Worm (Caenorhabditis elegans): Measurements from ENCODE around the gene CD4.1.

The CD4.1 gene

DNA sequence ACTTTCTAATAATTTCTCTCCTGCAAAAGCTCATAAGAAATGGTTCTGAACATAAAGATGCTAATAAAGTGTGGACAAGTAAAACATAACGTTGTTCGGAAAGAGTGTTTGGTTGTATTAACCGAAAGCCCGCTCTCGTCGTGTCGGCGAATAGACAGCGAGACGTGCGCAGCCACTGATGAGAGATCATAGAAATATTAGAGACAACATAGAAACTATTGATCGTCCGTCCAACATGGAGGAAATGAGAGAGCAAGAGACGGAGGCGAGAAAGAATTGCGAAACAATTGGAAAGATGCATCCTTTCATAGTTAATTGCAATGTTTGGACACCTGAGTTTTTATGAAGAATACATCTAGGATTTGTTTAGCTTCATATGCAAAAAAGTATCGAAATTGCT is 25.8 kb upstream of the CD4.1 start:
- TF ChIP-seq ZK546.5 (tag; optimal IDR thresholded peaks at IDR 0.05), result no peak
- peak; percentile 57 for TF ChIP-seq F13H6.1 (tag; optimal IDR thresholded peaks at IDR 0.05)
- no peak for TF ChIP-seq sma-3 (GFP tag; optimal IDR thresholded peaks at IDR 0.05)
- no peak for TF ChIP-seq nhr-6 (tag; optimal IDR thresholded peaks at IDR 0.05)
- peak; percentile 80 for TF ChIP-seq unc-55 (GFP tag; optimal IDR thresholded peaks at IDR 0.05)
- peak; percentile 87 for TF ChIP-seq C34F6.9 (tag; optimal IDR thresholded peaks at IDR 0.05)
- no peak for TF ChIP-seq lin-39 (tag; optimal IDR thresholded peaks at IDR 0.05)
- TF ChIP-seq ama-1 (optimal IDR thresholded peaks at IDR 0.05), result peak; percentile 34
- TF ChIP-seq nhr-129 (tag; optimal IDR thresholded peaks at IDR 0.05), result peak; percentile 86
- TF ChIP-seq sem-4 (tag; optimal IDR thresholded peaks at IDR 0.05), result peak; percentile 26
- TF ChIP-seq lsy-2 (tag; optimal IDR thresholded peaks at IDR 0.05), result peak; percentile 61 to 84
- TF ChIP-seq crh-2 (tag; optimal IDR thresholded peaks at IDR 0.05), result peak; percentile 79
- TF ChIP-seq nhr-21 (tag; optimal IDR thresholded peaks at IDR 0.05), result no peak
- TF ChIP-seq gmeb-1 (tag; optimal IDR thresholded peaks at IDR 0.05), result no peak
- peak; percentile 61 for TF ChIP-seq fos-1 (tag; optimal IDR thresholded peaks at IDR 0.05)
- TF ChIP-seq nhr-237 (tag; optimal IDR thresholded peaks at IDR 0.05), result no peak
- no peak for TF ChIP-seq nhr-77 (tag; optimal IDR thresholded peaks at IDR 0.05)
- peak; percentile 58 for TF ChIP-seq zag-1 (tag; optimal IDR thresholded peaks at IDR 0.05)
- TF ChIP-seq ceh-16 (tag; optimal IDR thresholded peaks at IDR 0.05), result no peak
- TF ChIP-seq mab-5 (tag; optimal IDR thresholded peaks at IDR 0.05), result peak; percentile 32
- peak; percentile 65 for TF ChIP-seq sma-9 (GFP tag; optimal IDR thresholded peaks at IDR 0.05)
- TF ChIP-seq sma-9 (tag; optimal IDR thresholded peaks at IDR 0.05), result no peak
- peak; percentile 44 for TF ChIP-seq snpc-4 (tag; optimal IDR thresholded peaks at IDR 0.05)
- no peak for TF ChIP-seq nhr-11 (tag; optimal IDR thresholded peaks at IDR 0.05)
- TF ChIP-seq nhr-25 (tag; optimal IDR thresholded peaks at IDR 0.05), result peak; percentile 10
- no peak for TF ChIP-seq mdl-1 (tag; optimal IDR thresholded peaks at IDR 0.05)

DNA sequence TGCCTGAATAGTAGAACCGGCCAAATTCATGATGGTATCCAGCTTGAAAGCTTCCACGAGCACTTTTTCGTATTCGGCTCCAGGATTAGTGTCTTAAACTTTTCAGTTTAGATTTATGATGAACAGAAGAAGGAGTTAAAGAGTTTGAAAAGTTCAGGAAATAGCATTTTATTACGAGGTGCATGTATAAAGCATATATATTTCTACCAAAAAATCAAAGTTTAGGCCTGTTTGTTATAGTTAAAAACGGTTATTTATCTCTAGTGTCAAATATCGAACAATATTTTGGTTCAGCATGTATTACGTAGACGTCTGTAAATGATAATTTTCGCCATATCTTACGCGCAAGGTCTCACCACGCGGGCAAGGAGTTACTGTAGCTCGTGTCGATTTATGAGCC is 25.0 kb upstream of the CD4.1 start, which contains the start of gene klc-2:
Gene klc-2 (minus strand): TSS at position 101 of the 400 bp plus-strand sequence.
- TF ChIP-seq ceh-16 (tag; optimal IDR thresholded peaks at IDR 0.05) (no peak), sma-3 (GFP tag; optimal IDR thresholded peaks at IDR 0.05) (no peak), dmd-4 (tag; optimal IDR thresholded peaks at IDR 0.05) (no peak), crh-2 (tag; optimal IDR thresholded peaks at IDR 0.05) (no peak), gmeb-1 (tag; optimal IDR thresholded peaks at IDR 0.05) (no peak), peb-1 (tag; optimal IDR thresholded peaks at IDR 0.05) (no peak), ZK546.5 (tag; optimal IDR thresholded peaks at IDR 0.05) (no peak), aly-2 (tag; optimal IDR thresholded peaks at IDR 0.05) (no peak), nhr-237 (tag; optimal IDR thresholded peaks at IDR 0.05) (no peak), nhr-25 (tag; optimal IDR thresholded peaks at IDR 0.05) (no peak), ama-1 (optimal IDR thresholded peaks at IDR 0.05) (no peak), ztf-11 (tag; optimal IDR thresholded peaks at IDR 0.05) (no peak)

DNA sequence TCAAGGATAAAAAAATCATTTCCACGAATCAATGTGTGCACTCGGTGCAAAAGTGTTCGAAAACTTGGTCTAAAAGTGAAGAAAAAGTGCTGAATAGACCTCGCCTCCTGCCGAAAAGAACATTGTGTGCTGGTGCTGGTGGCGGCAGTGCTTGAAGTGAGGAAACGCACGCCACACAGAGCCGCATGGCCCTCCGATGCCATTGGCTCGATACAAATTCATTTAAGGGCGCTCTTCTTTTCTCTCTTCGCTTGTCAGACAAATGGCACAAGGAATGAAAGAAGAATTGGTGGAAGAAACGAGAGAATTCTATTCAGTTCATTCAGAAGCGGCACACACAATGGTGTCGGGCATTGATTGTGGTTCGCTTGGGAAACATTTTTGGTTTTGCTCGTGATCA is 24.0 kb upstream of the CD4.1 start:
- TF ChIP-seq nhr-77 (tag; optimal IDR thresholded peaks at IDR 0.05), result no peak
- no peak for TF ChIP-seq unc-39 (tag; optimal IDR thresholded peaks at IDR 0.05)
- TF ChIP-seq ceh-82 (tag; optimal IDR thresholded peaks at IDR 0.05), result no peak
- no peak for TF ChIP-seq lin-39 (tag; optimal IDR thresholded peaks at IDR 0.05)
- no peak for TF ChIP-seq nhr-11 (tag; optimal IDR thresholded peaks at IDR 0.05)
- TF ChIP-seq nhr-6 (tag; optimal IDR thresholded peaks at IDR 0.05), result no peak
- TF ChIP-seq sem-4 (tag; optimal IDR thresholded peaks at IDR 0.05), result no peak
- no peak for TF ChIP-seq elt-1 (tag; optimal IDR thresholded peaks at IDR 0.05)
- no peak for TF ChIP-seq lin-11 (tag; optimal IDR thresholded peaks at IDR 0.05)
- no peak for TF ChIP-seq nhr-21 (tag; optimal IDR thresholded peaks at IDR 0.05)
- TF ChIP-seq mbf-1 (tag; optimal IDR thresholded peaks at IDR 0.05), result no peak
- no peak for TF ChIP-seq nhr-23 (tag; optimal IDR thresholded peaks at IDR 0.05)

DNA sequence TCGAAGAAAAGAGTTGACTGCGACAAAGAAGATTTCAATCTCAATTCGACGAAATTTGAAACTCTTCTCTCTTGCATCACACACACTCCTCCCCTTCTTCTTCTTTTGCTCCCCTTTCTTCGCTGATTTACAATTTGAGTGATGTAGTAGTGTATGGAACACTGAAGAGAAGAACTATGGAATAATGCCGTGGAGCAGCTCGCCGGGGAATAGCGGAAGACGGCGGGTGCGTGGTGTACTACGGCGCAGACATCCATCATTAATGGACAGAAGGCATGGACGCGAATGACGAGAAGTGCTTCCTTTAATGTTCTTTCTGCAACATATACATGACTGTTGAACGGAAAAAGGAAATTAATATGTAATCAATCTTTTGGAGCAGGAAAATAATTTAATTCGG is 23.5 kb upstream of the CD4.1 start:
- TF ChIP-seq nhr-11 (tag; optimal IDR thresholded peaks at IDR 0.05), result no peak
- peak in 1 of 2 experiments; percentile 9 for TF ChIP-seq lsy-2 (tag; optimal IDR thresholded peaks at IDR 0.05)
- TF ChIP-seq zag-1 (tag; optimal IDR thresholded peaks at IDR 0.05), result peak; percentile 57
- TF ChIP-seq ama-1 (optimal IDR thresholded peaks at IDR 0.05), result peak; percentile 66
- peak; percentile 16 for TF ChIP-seq unc-55 (GFP tag; optimal IDR thresholded peaks at IDR 0.05)
- TF ChIP-seq ztf-11 (tag; optimal IDR thresholded peaks at IDR 0.05), result no peak
- no peak for TF ChIP-seq nhr-237 (tag; optimal IDR thresholded peaks at IDR 0.05)
- peak; percentile 24 for TF ChIP-seq lin-13 (GFP tag; optimal IDR thresholded peaks at IDR 0.05)
- TF ChIP-seq sem-4 (tag; optimal IDR thresholded peaks at IDR 0.05), result no peak
- TF ChIP-seq mab-5 (tag; optimal IDR thresholded peaks at IDR 0.05), result peak; percentile 55
- TF ChIP-seq ztf-4 (tag; optimal IDR thresholded peaks at IDR 0.05), result peak; percentile 5
